Worm (Caenorhabditis elegans) whole organism, midembryonic: ENCODE results near the gene T02B11.4.

Experiments used
- med-1 ChIP-seq: sonication (generic microtip); optimal IDR thresholded peaks from 2 replicates; lab custom pipeline; 2017; ENCODE audit warnings: missing genetic modification characterization, mild to moderate bottlenecking, missing compliant biosample characterization, antibody characterized with exemption, missing genetic modification reagents; ENCODE audit not compliant: insufficient read depth
- ztf-23 ChIP-seq: fragments of 200-800 bp; sonication (Bioruptor generic); IDR thresholded peaks from 2 replicates; pipeline ENCODE4 v1.3.6; 2022; ENCODE audit warnings: missing genetic modification reagents, missing genetic modification characterization, missing compliant biosample characterization
- ztf-29 ChIP-seq: fragments of 200-800 bp; sonication (Bioruptor generic); IDR thresholded peaks from 2 replicates; pipeline ENCODE4 v1.3.6; 2022; ENCODE audit warnings: missing genetic modification reagents, missing genetic modification characterization, missing compliant biosample characterization

- no peak for TF ChIP-seq med-1 (GFP tag; lab: Kevin White, UChicago)
- no peak for TF ChIP-seq ztf-23 (GFP tag; lab: Robert Waterston, UW)
- TF ChIP-seq ztf-29 (GFP tag; lab: Robert Waterston, UW) = no peak
These were observed 5.0 kb upstream of the T02B11.4 start, which contains the start of gene T02B11.9 for ce11 chrV:875945-876344.
